Worm (Caenorhabditis elegans) whole organism, L3 larva: Measurements from ENCODE around the gene lgc-10.

ENCODE experiments used
- aly-2 ChIP-seq: fragments of 150-350 bp; optimal IDR thresholded peaks from 2 replicates; lab custom pipeline; 2014; ENCODE audit warnings: missing biosample characterization, missing genetic modification characterization
- ama-1 ChIP-seq: fragments of 150-350 bp; optimal IDR thresholded peaks from 2 replicates; lab custom pipeline; 2018
- ceh-16 ChIP-seq: sonication (generic microtip); optimal IDR thresholded peaks from 2 replicates; lab custom pipeline; 2017; ENCODE audit warnings: missing biosample characterization, missing genetic modification characterization
- ceh-28 ChIP-seq: fragments of 150-350 bp; optimal IDR thresholded peaks from 2 replicates; lab custom pipeline; 2014; ENCODE audit warnings: missing biosample characterization, missing genetic modification reagents, missing genetic modification characterization
- ceh-82 ChIP-seq: fragments of 150-350 bp; optimal IDR thresholded peaks from 2 replicates; lab custom pipeline; 2014; ENCODE audit warnings: missing biosample characterization, missing genetic modification characterization
- ceh-9 ChIP-seq: sonication (generic microtip); optimal IDR thresholded peaks from 2 replicates; lab custom pipeline; 2018; ENCODE audit warnings: missing biosample characterization, missing genetic modification characterization
- daf-12 ChIP-seq: fragments of 150-350 bp; optimal IDR thresholded peaks from 2 replicates; lab custom pipeline; 2014; ENCODE audit warnings: missing biosample characterization, missing genetic modification reagents, missing genetic modification characterization
- egl-27 ChIP-seq: sonication (generic microtip); optimal IDR thresholded peaks from 4 replicates; lab custom pipeline; 2017; ENCODE audit warnings: missing biosample characterization, missing genetic modification reagents, missing genetic modification characterization
- elt-1 ChIP-seq: fragments of 150-350 bp; optimal IDR thresholded peaks from 2 replicates; lab custom pipeline; 2014; ENCODE audit warnings: missing biosample characterization, missing genetic modification characterization
- elt-2 ChIP-seq: sonication (generic microtip); optimal IDR thresholded peaks from 2 replicates; lab custom pipeline; 2016; ENCODE audit warnings: missing genetic modification reagents, mild to moderate bottlenecking, missing genetic modification characterization, missing compliant biosample characterization
- elt-3 ChIP-seq, 3 experiments: fragments of 150-350 bp in 1 of 3; sonication (generic microtip) in 2 of 3; optimal IDR thresholded peaks; 2 replicates in 2 of 3; 4 replicates in 1 of 3; lab custom pipeline; 2014 to 2017; ENCODE audit warnings: missing biosample characterization in 3 of 3, missing genetic modification characterization in 3 of 3
- fkh-2 ChIP-seq: fragments of 150-350 bp; optimal IDR thresholded peaks from 2 replicates; lab custom pipeline; 2014; ENCODE audit warnings: missing biosample characterization, missing genetic modification reagents, missing genetic modification characterization
- fos-1 ChIP-seq: fragments of 150-350 bp; optimal IDR thresholded peaks from 2 replicates; lab custom pipeline; 2014; ENCODE audit warnings: missing biosample characterization, missing genetic modification characterization
- hmg-11 ChIP-seq: sonication (generic microtip); optimal IDR thresholded peaks from 2 replicates; lab custom pipeline; 2016; ENCODE audit warnings: missing genetic modification characterization, missing compliant biosample characterization
- jun-1 ChIP-seq: fragments of 150-350 bp; optimal IDR thresholded peaks from 2 replicates; lab custom pipeline; 2014; ENCODE audit warnings: missing biosample characterization, missing genetic modification reagents, missing genetic modification characterization
- lin-15B ChIP-seq: fragments of 150-350 bp; optimal IDR thresholded peaks from 2 replicates; lab custom pipeline; 2014; ENCODE audit warnings: missing biosample characterization, missing genetic modification characterization
- lin-39 ChIP-seq: fragments of 150-350 bp; optimal IDR thresholded peaks from 2 replicates; lab custom pipeline; 2018; ENCODE audit warnings: missing biosample characterization, missing genetic modification reagents, missing genetic modification characterization
- lsy-12 ChIP-seq: sonication (generic microtip); optimal IDR thresholded peaks from 2 replicates; lab custom pipeline; 2016; ENCODE audit warnings: mild to moderate bottlenecking, missing genetic modification characterization, missing compliant biosample characterization
- mml-1 ChIP-seq: fragments of 150-350 bp; sonication (generic microtip); optimal IDR thresholded peaks from 3 replicates; lab custom pipeline; 2014; ENCODE audit warnings: missing biosample characterization, missing genetic modification characterization
- nfya-1 ChIP-seq: sonication (generic microtip); optimal IDR thresholded peaks from 2 replicates; lab custom pipeline; 2017; ENCODE audit warnings: missing genetic modification characterization, mild to moderate bottlenecking, missing compliant biosample characterization, antibody characterized with exemption, moderate library complexity; ENCODE audit not compliant: insufficient read depth
- nhr-11 ChIP-seq: fragments of 150-350 bp; optimal IDR thresholded peaks from 2 replicates; lab custom pipeline; 2014; ENCODE audit warnings: missing biosample characterization, missing genetic modification characterization
- nhr-23 ChIP-seq: fragments of 150-350 bp; optimal IDR thresholded peaks from 2 replicates; lab custom pipeline; 2014; ENCODE audit warnings: missing biosample characterization, missing genetic modification reagents, missing genetic modification characterization
- nhr-237 ChIP-seq: fragments of 150-350 bp; optimal IDR thresholded peaks from 2 replicates; lab custom pipeline; 2014; ENCODE audit warnings: missing biosample characterization, missing genetic modification characterization
- nhr-25 ChIP-seq: sonication (generic microtip); optimal IDR thresholded peaks from 2 replicates; lab custom pipeline; 2017; ENCODE audit warnings: missing biosample characterization, missing genetic modification characterization
- nhr-28 ChIP-seq: fragments of 150-350 bp; optimal IDR thresholded peaks from 2 replicates; lab custom pipeline; 2014; ENCODE audit warnings: missing biosample characterization, missing genetic modification characterization
- nhr-43 ChIP-seq: sonication (generic microtip); optimal IDR thresholded peaks from 2 replicates; lab custom pipeline; 2016; ENCODE audit warnings: mild to moderate bottlenecking, missing genetic modification characterization, missing compliant biosample characterization; ENCODE audit not compliant: poor library complexity, severe bottlenecking
- nhr-67 ChIP-seq: fragments of 150-350 bp; optimal IDR thresholded peaks from 2 replicates; lab custom pipeline; 2014; ENCODE audit warnings: missing biosample characterization, missing genetic modification characterization
- nhr-76 ChIP-seq: fragments of 150-350 bp; sonication (generic microtip); optimal IDR thresholded peaks from 5 replicates; lab custom pipeline; 2014; ENCODE audit warnings: missing biosample characterization, missing genetic modification characterization
- pha-4 ChIP-seq: fragments of 150-350 bp; optimal IDR thresholded peaks from 2 replicates; lab custom pipeline; 2014; ENCODE audit warnings: missing biosample characterization, missing genetic modification reagents, missing genetic modification characterization
- pqm-1 ChIP-seq: fragments of 150-350 bp; optimal IDR thresholded peaks from 2 replicates; lab custom pipeline; 2017; ENCODE audit warnings: missing biosample characterization, missing genetic modification characterization, inconsistent platforms
- sea-2 ChIP-seq: fragments of 150-350 bp; sonication (generic microtip); optimal IDR thresholded peaks from 4 replicates; lab custom pipeline; 2014; ENCODE audit warnings: missing biosample characterization, missing genetic modification reagents, missing genetic modification characterization
- snpc-4 ChIP-seq: fragments of 150-350 bp; optimal IDR thresholded peaks from 2 replicates; lab custom pipeline; 2014; ENCODE audit warnings: missing biosample characterization, missing genetic modification characterization
- unc-39 ChIP-seq: sonication (generic microtip); optimal IDR thresholded peaks from 4 replicates; lab custom pipeline; 2017; ENCODE audit warnings: missing biosample characterization, missing genetic modification characterization
- unc-62 ChIP-seq: fragments of 150-350 bp; sonication (generic microtip); optimal IDR thresholded peaks from 4 replicates; lab custom pipeline; 2014; ENCODE audit warnings: missing biosample characterization, missing genetic modification reagents, missing genetic modification characterization
- zag-1 ChIP-seq: fragments of 150-350 bp; optimal IDR thresholded peaks from 2 replicates; lab custom pipeline; 2014; ENCODE audit warnings: missing biosample characterization, missing genetic modification characterization
- ztf-11 ChIP-seq: fragments of 150-350 bp; optimal IDR thresholded peaks from 2 replicates; lab custom pipeline; 2014; ENCODE audit warnings: missing biosample characterization, missing genetic modification characterization
- ztf-4 ChIP-seq: fragments of 150-350 bp; optimal IDR thresholded peaks from 2 replicates; lab custom pipeline; 2014; ENCODE audit warnings: missing biosample characterization, missing genetic modification characterization

Gene lgc-10

ce11 chrIV:6496103-6496502, 38.7 kb upstream of the lgc-10 start:
- peak; percentile 21 for TF ChIP-seq nhr-25 (tag; lab: Kevin White, UChicago)
- TF ChIP-seq elt-1 (tag; lab: Kevin White, UChicago): peak; percentile 65
- TF ChIP-seq sea-2 (GFP tag; lab: Kevin White, UChicago): no peak
- TF ChIP-seq, all 47 proteins: peak for 2

DNA sequence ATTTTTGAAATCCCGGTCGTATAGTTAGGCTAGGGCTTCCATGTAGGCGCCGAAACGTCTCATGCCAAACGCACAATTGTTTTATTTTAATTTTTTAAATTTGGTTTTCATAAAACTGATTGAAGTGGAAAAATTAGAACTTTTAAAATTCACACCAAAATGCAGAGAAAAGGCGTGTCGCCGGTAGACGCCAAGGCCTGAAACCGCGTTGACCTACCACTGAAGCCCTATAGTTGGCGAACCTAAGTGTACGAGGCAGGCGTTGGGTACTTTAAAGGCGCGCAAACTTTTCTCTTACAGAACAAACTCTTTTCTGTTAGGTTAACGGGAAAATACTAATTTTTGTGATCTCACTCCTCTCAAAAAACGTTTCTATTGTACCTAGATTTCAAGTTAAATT, 35.9 kb upstream of the lgc-10 start, which contains the start of gene Y73B6BL.44:
Gene Y73B6BL.44, plus strand, starts transcription at position 301 of the 400 bp plus-strand sequence.
- no peak for TF ChIP-seq lin-15B (tag; lab: Kevin White, UChicago)
- no peak for TF ChIP-seq zag-1
- no peak for TF ChIP-seq ceh-82
- TF ChIP-seq ztf-4 (tag; lab: Kevin White, UChicago): no peak
- no peak for TF ChIP-seq fkh-2 (tag; lab: Kevin White, UChicago)
- no peak for TF ChIP-seq nhr-23
- TF ChIP-seq lsy-12 (tag; lab: Kevin White, UChicago): no peak
- no peak for TF ChIP-seq pqm-1
- TF ChIP-seq nhr-67 (tag; lab: Kevin White, UChicago): no peak
- TF ChIP-seq aly-2 (tag; lab: Kevin White, UChicago): no peak

DNA sequence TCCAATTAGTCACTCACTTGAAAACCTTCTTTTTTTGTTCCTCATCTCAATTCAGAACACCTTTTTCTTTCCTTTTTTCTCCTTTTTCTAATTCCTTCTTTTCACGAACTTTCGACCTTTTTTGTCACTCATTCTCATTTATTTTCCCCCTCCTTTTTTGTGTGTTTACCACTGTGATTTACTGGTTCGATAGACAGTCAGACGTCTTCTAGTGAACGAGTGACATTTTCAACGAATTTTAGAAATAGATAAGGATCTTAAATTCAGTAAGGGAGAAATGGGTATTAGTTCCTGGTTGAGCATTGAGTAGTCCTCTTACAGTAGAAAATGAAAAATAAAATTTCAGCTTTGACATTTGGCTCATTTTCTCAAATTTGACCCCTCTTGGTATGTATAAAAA, 34.5 kb upstream of the lgc-10 start:
- TF ChIP-seq nhr-25 (tag; lab: Kevin White, UChicago) (peak; percentile 33), elt-1 (tag; lab: Kevin White, UChicago) (peak; percentile 74), egl-27 (tag; lab: Kevin White, UChicago) (no peak)

DNA sequence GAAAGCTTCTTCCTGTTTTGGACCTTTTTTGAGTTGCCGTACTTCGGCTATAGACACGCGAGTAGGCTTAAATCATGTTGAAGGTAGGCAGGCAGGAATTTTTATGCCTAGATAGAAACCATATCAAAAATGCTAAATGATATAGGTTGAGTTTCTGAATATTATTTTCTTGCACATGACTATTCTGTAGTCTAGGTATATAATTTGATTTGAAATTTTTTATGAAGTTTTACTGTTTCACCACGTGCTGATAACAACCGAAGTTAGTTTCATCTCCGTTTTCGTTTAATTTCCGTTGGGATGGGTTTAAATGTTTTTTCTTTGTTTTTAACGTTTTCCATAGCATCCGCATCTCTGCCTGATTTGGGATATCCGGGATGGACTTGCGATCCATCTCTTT, 29.7 kb upstream of the lgc-10 start, which contains the start of gene Y73B6BL.37:
Gene Y73B6BL.37, plus strand, starts transcription at position 301 of the 400 bp plus-strand sequence.
- TF ChIP-seq zag-1: no peak
- no peak for TF ChIP-seq snpc-4 (tag; lab: Kevin White, UChicago)
- TF ChIP-seq elt-2: no peak
- no peak for TF ChIP-seq nhr-11
- TF ChIP-seq nhr-28 (tag; lab: Kevin White, UChicago): no peak
- TF ChIP-seq hmg-11 (tag; lab: Kevin White, UChicago): no peak
- no peak for TF ChIP-seq fkh-2 (tag; lab: Kevin White, UChicago)

DNA sequence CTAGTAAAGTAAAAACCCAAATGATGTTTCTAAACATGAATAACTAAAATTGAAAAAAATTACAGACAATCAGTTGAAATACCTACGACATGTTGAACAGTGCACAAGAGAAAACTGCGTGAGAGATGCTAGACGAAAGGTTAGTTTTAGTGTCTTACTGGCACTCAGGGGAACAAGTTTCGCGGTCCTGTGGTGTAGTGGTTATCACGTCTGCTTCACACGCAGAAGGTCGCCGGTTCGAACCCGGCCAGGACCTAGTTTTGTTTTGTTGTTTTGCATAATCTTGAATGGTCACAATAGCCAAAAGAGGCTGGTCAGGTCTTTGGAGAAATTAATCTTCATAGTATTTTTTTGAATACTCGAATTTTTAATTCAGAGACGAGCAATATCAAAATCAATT, 23.6 kb upstream of the lgc-10 start:
- TF ChIP-seq nhr-25 (tag; lab: Kevin White, UChicago) (peak; percentile 26), egl-27 (tag; lab: Kevin White, UChicago) (peak; percentile 36), lin-39 (tag; lab: Kevin White, UChicago) (no peak), elt-2 (peak; percentile 30), zag-1 (no peak), lsy-12 (tag; lab: Kevin White, UChicago) (peak; percentile 44), elt-3 (tag; optimal IDR thresholded peaks at IDR 0.05; lab: Kevin White, UChicago) (no peak), ceh-16 (tag; lab: Kevin White, UChicago) (no peak), aly-2 (tag; lab: Kevin White, UChicago) (no peak), snpc-4 (tag; lab: Kevin White, UChicago) (no peak), fos-1 (tag; lab: Kevin White, UChicago) (no peak), ama-1 (lab: Kevin White, UChicago) (no peak), ceh-9 (tag; lab: Kevin White, UChicago) (no peak), nfya-1 (tag; lab: Kevin White, UChicago) (peak; percentile 23), nhr-43 (tag; lab: Kevin White, UChicago) (peak; percentile 73), daf-12 (tag; lab: Kevin White, UChicago) (no peak), nhr-67 (tag; lab: Kevin White, UChicago) (no peak), pqm-1 (peak; percentile 29), nhr-23 (no peak), pha-4 (tag; lab: Kevin White, UChicago) (peak; percentile 32), hmg-11 (tag; lab: Kevin White, UChicago) (peak; percentile 56)

- TF ChIP-seq egl-27 (tag; lab: Kevin White, UChicago) (no peak), ceh-28 (tag; lab: Kevin White, UChicago) (no peak), unc-62 (GFP tag; lab: Kevin White, UChicago) (no peak), ztf-11 (tag; lab: Kevin White, UChicago) (no peak), mml-1 (tag; lab: Kevin White, UChicago) (no peak), ama-1 (lab: Kevin White, UChicago) (no peak), nhr-76 (tag; lab: Kevin White, UChicago) (no peak), zag-1 (no peak), nhr-237 (tag; lab: Kevin White, UChicago) (no peak), nhr-43 (tag; lab: Kevin White, UChicago) (no peak), pqm-1 (no peak), jun-1 (tag; lab: Kevin White, UChicago) (no peak), unc-39 (no peak), nhr-67 (tag; lab: Kevin White, UChicago) (no peak)
These were observed 22.8 kb upstream of the lgc-10 start, which contains the start of gene tyr-6 for ce11 chrIV:6480221-6480620. Gene tyr-6 (plus strand): TSS chrIV:6480521.
